Fruit fly (Drosophila melanogaster): ENCODE results near the gene HP1e.
A peak's percentile ranks its signal among the peaks of the same experiment; 100 is the strongest.

dm6 chr3R:9352595-9353275, 31.2 kb downstream of the HP1e start:
- no peak for TF ChIP-seq Myc (optimal IDR thresholded peaks at IDR 0.05)
- TF ChIP-seq Hr83 (GFP tag; optimal IDR thresholded peaks at IDR 0.05; ENCODE audit: poor library complexity, severe bottlenecking) = peak; percentile 10
- no peak for TF ChIP-seq Sp1 (GFP tag; optimal IDR thresholded peaks at IDR 0.05)
- no peak for TF ChIP-seq Jra (GFP tag; optimal IDR thresholded peaks at IDR 0.05)
- no peak for TF ChIP-seq CrebA (GFP tag; optimal IDR thresholded peaks at IDR 0.05; ENCODE audit: borderline replicate concordance)
- no peak for TF ChIP-seq Hr78 (GFP tag; optimal IDR thresholded peaks at IDR 0.05)
- no peak for TF ChIP-seq dsf (GFP tag; optimal IDR thresholded peaks at IDR 0.05; ENCODE audit: borderline replicate concordance)
- no peak for TF ChIP-seq br (GFP tag; optimal IDR thresholded peaks at IDR 0.05)
